Fruit fly (Drosophila melanogaster) whole organism, embryonic: ENCODE measurements around the gene CG13360.

ENCODE experiments used
- Abd-B ChIP-seq: fragments of 200-800 bp; sonication (Bioruptor generic); optimal IDR thresholded peaks from 2 replicates; lab custom pipeline; 2018; ENCODE audit warnings: missing biosample characterization, mild to moderate bottlenecking, missing genetic modification characterization, moderate library complexity
- B-H1 ChIP-seq: fragments of 200-800 bp; sonication (Bioruptor generic); IDR thresholded peaks from 3 replicates; pipeline ENCODE4 v1.3.6; 2022; ENCODE audit warnings: missing biosample characterization, missing genetic modification characterization
- BtbVII ChIP-seq: fragments of 200-800 bp; sonication (Bioruptor generic); optimal IDR thresholded peaks from 3 replicates; lab custom pipeline; 2017; ENCODE audit warnings: missing biosample characterization, mild to moderate bottlenecking, missing genetic modification characterization
- CG10209 ChIP-seq: fragments of 200-800 bp; sonication (Bioruptor generic); optimal IDR thresholded peaks from 3 replicates; lab custom pipeline; 2017; ENCODE audit warnings: missing biosample characterization, mild to moderate bottlenecking, missing genetic modification characterization, missing genetic modification reagents
- CG10565 ChIP-seq: fragments of 200-800 bp; sonication (Bioruptor generic); optimal IDR thresholded peaks from 3 replicates; lab custom pipeline; 2016; ENCODE audit warnings: missing biosample characterization, mild to moderate bottlenecking, missing genetic modification characterization
- CG10959 ChIP-seq: fragments of 200-800 bp; sonication (Bioruptor generic); IDR thresholded peaks from 2 replicates; pipeline ENCODE4 v1.3.6; 2022; ENCODE audit warnings: missing biosample characterization, missing genetic modification characterization
- CG12219 ChIP-seq: fragments of 200-800 bp; sonication (Bioruptor generic); optimal IDR thresholded peaks from 3 replicates; lab custom pipeline; 2018; ENCODE audit warnings: missing biosample characterization, mild to moderate bottlenecking, missing genetic modification characterization
- CG15073 ChIP-seq: fragments of 200-800 bp; sonication (Bioruptor generic); optimal IDR thresholded peaks from 2 replicates; lab custom pipeline; 2016; ENCODE audit warnings: missing biosample characterization, missing genetic modification characterization
- CG15479 ChIP-seq: fragments of 200-800 bp; sonication (Bioruptor generic); optimal IDR thresholded peaks from 3 replicates; lab custom pipeline; 2019; ENCODE audit warnings: missing biosample characterization, mild to moderate bottlenecking, missing genetic modification characterization, moderate library complexity
- CG1602 ChIP-seq: fragments of 200-800 bp; sonication (Bioruptor generic); optimal IDR thresholded peaks from 3 replicates; lab custom pipeline; 2016; ENCODE audit warnings: missing biosample characterization, missing genetic modification characterization
- CG17359 ChIP-seq: fragments of 200-800 bp; sonication (Bioruptor generic); optimal IDR thresholded peaks from 3 replicates; lab custom pipeline; 2018; ENCODE audit warnings: missing biosample characterization, mild to moderate bottlenecking, missing genetic modification characterization, moderate library complexity
- CG1792 ChIP-seq: fragments of 200-800 bp; sonication (Bioruptor generic); optimal IDR thresholded peaks from 2 replicates; lab custom pipeline; 2016; ENCODE audit warnings: missing biosample characterization, missing genetic modification characterization
- CG18262 ChIP-seq: fragments of 200-800 bp; optimal IDR thresholded peaks from 3 replicates; lab custom pipeline; 2019; ENCODE audit warnings: missing biosample characterization, mild to moderate bottlenecking, missing genetic modification characterization, moderate library complexity
- CG30020 ChIP-seq: fragments of 200-800 bp; optimal IDR thresholded peaks from 2 replicates; lab custom pipeline; 2019; ENCODE audit warnings: missing biosample characterization, mild to moderate bottlenecking, missing genetic modification characterization, moderate library complexity
- CG7963 ChIP-seq: fragments of 200-800 bp; sonication (Bioruptor generic); IDR thresholded peaks from 3 replicates; pipeline ENCODE4 v1.3.6; 2022; ENCODE audit warnings: missing biosample characterization, missing genetic modification characterization; ENCODE audit not compliant: partially characterized antibody
- CG8281 ChIP-seq: fragments of 200-800 bp; sonication (Bioruptor generic); optimal IDR thresholded peaks from 2 replicates; lab custom pipeline; 2018; ENCODE audit warnings: missing biosample characterization, mild to moderate bottlenecking, missing genetic modification characterization, moderate library complexity
- CG8290 ChIP-seq, 3 experiments: fragments of 200-800 bp; sonication (Bioruptor generic); optimal IDR thresholded peaks; 2 replicates each; lab custom pipeline; 2016 to 2019; ENCODE audit warnings: missing biosample characterization in 3 of 3, missing genetic modification characterization in 3 of 3, mild to moderate bottlenecking in 2 of 3, moderate library complexity in 1 of 3
- CG8765 ChIP-seq: fragments of 200-800 bp; sonication (Bioruptor generic); IDR thresholded peaks from 2 replicates; pipeline ENCODE4 v1.3.6; 2022; ENCODE audit warnings: missing biosample characterization, missing genetic modification characterization
- CrebB ChIP-seq: fragments of 200-800 bp; sonication (Bioruptor generic); optimal IDR thresholded peaks from 3 replicates; lab custom pipeline; 2018; ENCODE audit warnings: missing biosample characterization, mild to moderate bottlenecking, missing genetic modification characterization
- D19B ChIP-seq: fragments of 200-800 bp; sonication (Bioruptor generic); optimal IDR thresholded peaks from 2 replicates; lab custom pipeline; 2017; ENCODE audit warnings: missing biosample characterization, mild to moderate bottlenecking, missing genetic modification characterization
- Dip3 ChIP-seq: fragments of 200-800 bp; sonication (Bioruptor generic); optimal IDR thresholded peaks from 3 replicates; lab custom pipeline; 2016; ENCODE audit warnings: missing biosample characterization, missing genetic modification characterization
- GATAe ChIP-seq: fragments of 200-800 bp; sonication (Bioruptor generic); conservative IDR thresholded peaks from 2 replicates; pipeline ENCODE4 v1.3.6; 2022; ENCODE audit warnings: missing biosample characterization, missing genetic modification characterization
- Hey ChIP-seq: fragments of 200-800 bp; sonication (Bioruptor generic); optimal IDR thresholded peaks from 3 replicates; lab custom pipeline; 2018; ENCODE audit warnings: missing biosample characterization, mild to moderate bottlenecking, missing genetic modification characterization
- Hr39 ChIP-seq: fragments of >200 bp; optimal IDR thresholded peaks from 2 replicates; lab custom pipeline; 2017
- Myb ChIP-seq: fragments of 200-800 bp; sonication (Bioruptor generic); optimal IDR thresholded peaks from 2 replicates; lab custom pipeline; 2016; ENCODE audit warnings: missing biosample characterization, missing genetic modification characterization
- NfI ChIP-seq: fragments of 200-800 bp; sonication (Bioruptor generic); optimal IDR thresholded peaks from 3 replicates; lab custom pipeline; 2018; ENCODE audit warnings: missing biosample characterization, mild to moderate bottlenecking, missing genetic modification characterization, moderate library complexity
- Ravus ChIP-seq: fragments of 200-800 bp; sonication (Bioruptor generic); IDR thresholded peaks from 2 replicates; pipeline ENCODE4 v1.3.6; 2022; ENCODE audit warnings: missing biosample characterization, missing genetic modification characterization
- Ssrp ChIP-seq: fragments of 200-800 bp; sonication (Bioruptor generic); optimal IDR thresholded peaks from 2 replicates; lab custom pipeline; 2018; ENCODE audit warnings: missing biosample characterization, mild to moderate bottlenecking, missing genetic modification characterization, moderate library complexity
- Usf ChIP-seq: fragments of 200-800 bp; sonication (Bioruptor generic); optimal IDR thresholded peaks from 2 replicates; lab custom pipeline; 2017; ENCODE audit warnings: missing genotype, missing biosample characterization, missing genetic modification characterization
- bab2 ChIP-seq: fragments of 200-800 bp; sonication (Bioruptor generic); optimal IDR thresholded peaks from 2 replicates; lab custom pipeline; 2016; ENCODE audit warnings: missing biosample characterization, missing genetic modification characterization
- bcd ChIP-seq: fragments of 200-800 bp; sonication (Bioruptor generic); optimal IDR thresholded peaks from 2 replicates; lab custom pipeline; 2017; ENCODE audit warnings: missing biosample characterization, mild to moderate bottlenecking, missing genetic modification characterization
- caup ChIP-seq: fragments of 200-800 bp; sonication (Bioruptor generic); optimal IDR thresholded peaks from 3 replicates; lab custom pipeline; 2017; ENCODE audit warnings: missing biosample characterization, mild to moderate bottlenecking, missing genetic modification characterization, moderate library complexity; ENCODE audit not compliant: severe bottlenecking
- cwo ChIP-seq: fragments of 200-800 bp; sonication (Bioruptor generic); optimal IDR thresholded peaks from 3 replicates; lab custom pipeline; 2017; ENCODE audit warnings: missing biosample characterization, missing genetic modification characterization, mild to moderate bottlenecking, moderate library complexity, missing genetic modification reagents
- dati ChIP-seq: fragments of 200-800 bp; sonication (Bioruptor generic); IDR thresholded peaks from 2 replicates; pipeline ENCODE4 v1.3.6; 2022; ENCODE audit warnings: missing biosample characterization, missing genetic modification characterization
- disco-r ChIP-seq: fragments of 200-800 bp; sonication (Bioruptor generic); optimal IDR thresholded peaks from 2 replicates; lab custom pipeline; 2016; ENCODE audit warnings: missing biosample characterization, missing genetic modification characterization
- gce ChIP-seq: fragments of 200-800 bp; sonication (Bioruptor generic); IDR thresholded peaks from 3 replicates; pipeline ENCODE4 v1.3.6; 2022; ENCODE audit warnings: missing biosample characterization, missing genetic modification characterization
- jumu ChIP-seq: fragments of 200-800 bp; sonication (Bioruptor generic); optimal IDR thresholded peaks from 3 replicates; lab custom pipeline; 2016; ENCODE audit warnings: missing biosample characterization, missing genetic modification characterization
- nerfin-2 ChIP-seq: fragments of 200-800 bp; sonication (Bioruptor generic); IDR thresholded peaks from 2 replicates; pipeline ENCODE4 v1.3.6; 2022; ENCODE audit warnings: missing biosample characterization, missing genetic modification characterization; ENCODE audit not compliant: partially characterized antibody
- oc ChIP-seq: fragments of 200-800 bp; sonication (Bioruptor generic); optimal IDR thresholded peaks from 2 replicates; lab custom pipeline; 2018; ENCODE audit warnings: missing biosample characterization, mild to moderate bottlenecking, missing genetic modification characterization, moderate library complexity
- psq ChIP-seq: fragments of 200-800 bp; sonication (Bioruptor generic); optimal IDR thresholded peaks from 2 replicates; lab custom pipeline; 2017; ENCODE audit warnings: missing biosample characterization, missing genetic modification characterization
- pzg ChIP-seq: fragments of 200-800 bp; sonication (Bioruptor generic); optimal IDR thresholded peaks from 3 replicates; lab custom pipeline; 2018; ENCODE audit warnings: missing biosample characterization, mild to moderate bottlenecking, missing genetic modification characterization, moderate library complexity
- repo ChIP-seq: fragments of 200-800 bp; sonication (Bioruptor generic); optimal IDR thresholded peaks from 2 replicates; lab custom pipeline; 2016; ENCODE audit warnings: missing biosample characterization, missing genetic modification characterization
- run ChIP-seq: fragments of 200-800 bp; sonication (Bioruptor generic); optimal IDR thresholded peaks from 3 replicates; lab custom pipeline; 2018; ENCODE audit warnings: missing biosample characterization, mild to moderate bottlenecking, missing genetic modification characterization
- slou ChIP-seq: fragments of 200-800 bp; sonication (Bioruptor generic); optimal IDR thresholded peaks from 3 replicates; lab custom pipeline; 2016; ENCODE audit warnings: missing biosample characterization, missing genetic modification characterization
- sna ChIP-seq: fragments of 200-800 bp; sonication (Bioruptor generic); IDR thresholded peaks from 2 replicates; pipeline ENCODE4 v1.3.6; 2022; ENCODE audit warnings: missing biosample characterization, missing genetic modification characterization; ENCODE audit not compliant: partially characterized antibody
- sob ChIP-seq: fragments of 200-800 bp; sonication (Bioruptor generic); IDR thresholded peaks from 2 replicates; pipeline ENCODE4 v1.3.6; 2022; ENCODE audit warnings: missing biosample characterization, missing genetic modification characterization
- tll ChIP-seq, 2 experiments: fragments of 200-800 bp in 1 of 2; fragments of >200 bp in 1 of 2; sonication (Bioruptor generic) in 1 of 2; optimal IDR thresholded peaks; 2 replicates each; lab custom pipeline; 2017 to 2019; ENCODE audit warnings: missing biosample characterization in 2 of 2, missing genetic modification characterization in 2 of 2, mild to moderate bottlenecking in 1 of 2, moderate library complexity in 1 of 2
- trh ChIP-seq: fragments of 200-800 bp; sonication (Bioruptor generic); optimal IDR thresholded peaks from 2 replicates; lab custom pipeline; 2016; ENCODE audit warnings: missing biosample characterization, missing genetic modification characterization

CG13360 gene

DNA sequence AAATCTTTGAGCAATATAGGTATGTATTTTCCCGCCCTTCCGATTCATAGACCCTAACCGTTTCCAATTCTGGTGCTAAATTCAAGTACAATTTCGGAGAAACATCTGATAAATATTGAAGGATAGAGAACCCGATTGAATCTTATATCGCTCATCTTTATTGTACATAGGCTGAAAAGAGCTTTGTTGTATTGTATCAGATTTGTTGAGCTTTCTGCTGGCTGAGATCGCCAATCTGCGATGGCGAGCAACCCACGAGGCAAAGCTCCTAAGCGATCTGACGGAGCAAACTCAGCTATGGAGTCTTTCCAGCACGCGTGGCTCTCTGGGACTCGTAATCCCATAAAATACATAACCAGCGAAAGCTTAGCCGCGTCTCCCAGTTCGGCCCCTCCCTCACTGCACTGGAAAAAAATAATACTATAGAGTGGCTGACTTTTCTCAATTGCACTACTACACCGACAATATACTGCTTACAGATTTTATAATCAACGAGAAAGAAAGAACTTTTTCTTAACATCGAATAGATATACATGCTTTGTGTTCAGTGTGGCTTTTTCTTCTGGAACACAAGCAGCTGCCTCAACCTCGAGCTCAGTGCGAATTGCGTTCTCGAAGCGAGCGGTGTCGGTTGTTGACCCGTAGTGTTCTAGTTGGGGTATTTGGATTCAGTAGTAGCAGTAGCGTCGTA lies 34.1 kb downstream of the CG13360 start (continued):
- TF ChIP-seq CG10209 (GFP tag; lab: Kevin White, UChicago) (peak; percentile 80), CG8290 (GFP tag; optimal IDR thresholded peaks at IDR 0.05; lab: Kevin White, UChicago) (peak; percentile 16), CG8290 (tag; optimal IDR thresholded peaks at IDR 0.05; lab: Kevin White, UChicago) (peak in 1 of 2 experiments; percentile 89), NfI (GFP tag; lab: Kevin White, UChicago) (peak; percentile 82), sob (GFP tag; lab: Robert Waterston, UW) (peak; percentile 92), CG1602 (GFP tag; lab: Kevin White, UChicago) (peak; percentile 46), bab2 (GFP tag; lab: Kevin White, UChicago) (peak; percentile 87), CG15073 (GFP tag; lab: Kevin White, UChicago) (no peak), trh (peak; percentile 42), CG8281 (no peak), bcd (GFP tag; lab: Kevin White, UChicago) (peak; percentile 83), dati (peak; percentile 52; the same call in 1 of the 2 replicates), slou (GFP tag; lab: Kevin White, UChicago) (peak; percentile 37), pzg (GFP tag; lab: Kevin White, UChicago) (peak; percentile 10), Ravus (peak; percentile 70), Hr39 (lab: Kevin White, UChicago) (no peak), Hey (tag; lab: Kevin White, UChicago) (peak; percentile 36), Ssrp (tag; lab: Kevin White, UChicago) (peak; percentile 59), repo (GFP tag; lab: Kevin White, UChicago) (peak; percentile 73), psq (GFP tag; lab: Kevin White, UChicago) (peak; percentile 24), CG18262 (tag; lab: Kevin White, UChicago) (peak; percentile 64), CG1792 (peak; percentile 87), run (tag; lab: Kevin White, UChicago) (peak; percentile 8), CG30020 (tag; lab: Kevin White, UChicago) (no peak), BtbVII (GFP tag; lab: Kevin White, UChicago) (peak; percentile 89), B-H1 (GFP tag; lab: Robert Waterston, UW) (peak; percentile 55; the same call in 1 of the 3 replicates), CG15479 (GFP tag; lab: Kevin White, UChicago) (no peak), oc (peak; percentile 68), cwo (peak; percentile 90), disco-r (GFP tag; lab: Kevin White, UChicago) (peak; percentile 70), GATAe (GFP tag; lab: Robert Waterston, UW) (no peak; the same call in 1 of the 2 replicates), CG7963 (GFP tag; lab: Robert Waterston, UW) (no peak), CrebB (peak; percentile 69), CG12219 (GFP tag; lab: Kevin White, UChicago) (peak; percentile 68), Myb (GFP tag; lab: Kevin White, UChicago) (peak; percentile 75), caup (GFP tag; lab: Kevin White, UChicago) (peak; percentile 92), Abd-B (peak; percentile 41), CG10959 (GFP tag; lab: Robert Waterston, UW) (peak; percentile 45; the same call in 1 of the 2 replicates), tll (GFP tag; optimal IDR thresholded peaks at IDR 0.05; lab: Kevin White, UChicago) (no peak), D19B (peak; percentile 82), CG17359 (tag; lab: Kevin White, UChicago) (peak; percentile 84), sna (GFP tag; lab: Robert Waterston, UW) (no peak), CG8765 (GFP tag; lab: Robert Waterston, UW) (peak; percentile 56; the same call in 1 of the 2 replicates), CG10565 (GFP tag; lab: Kevin White, UChicago) (no peak), gce (peak; percentile 70; the same call in 1 of the 3 replicates), Dip3 (peak; percentile 92), jumu (peak; percentile 76), Usf (GFP tag; lab: Kevin White, UChicago) (peak; percentile 58), nerfin-2 (no peak)
